Worm (Caenorhabditis elegans) whole organism, L3 larva: ENCODE data around the gene Y54G2A.49.
"Not testable (repeated sequence)": the region's sequence is repeated elsewhere in the genome, so short reads cannot be mapped to it uniquely, and the experiment has no call there.

Source experiments
- aly-2 ChIP-seq: fragments of 150-350 bp; optimal IDR thresholded peaks from 2 replicates; lab custom pipeline; 2014; ENCODE audit warnings: missing biosample characterization, missing genetic modification characterization
- ceh-28 ChIP-seq: fragments of 150-350 bp; optimal IDR thresholded peaks from 2 replicates; lab custom pipeline; 2014; ENCODE audit warnings: missing biosample characterization, missing genetic modification reagents, missing genetic modification characterization
- ceh-82 ChIP-seq: fragments of 150-350 bp; optimal IDR thresholded peaks from 2 replicates; lab custom pipeline; 2014; ENCODE audit warnings: missing biosample characterization, missing genetic modification characterization
- egl-27 ChIP-seq: sonication (generic microtip); optimal IDR thresholded peaks from 4 replicates; lab custom pipeline; 2017; ENCODE audit warnings: missing biosample characterization, missing genetic modification reagents, missing genetic modification characterization
- egl-5 ChIP-seq: fragments of 150-350 bp; optimal IDR thresholded peaks from 2 replicates; lab custom pipeline; 2017; ENCODE audit warnings: missing biosample characterization, missing genetic modification reagents, missing genetic modification characterization, inconsistent platforms
- elt-1 ChIP-seq: fragments of 150-350 bp; optimal IDR thresholded peaks from 2 replicates; lab custom pipeline; 2014; ENCODE audit warnings: missing biosample characterization, missing genetic modification characterization
- elt-2 ChIP-seq: sonication (generic microtip); optimal IDR thresholded peaks from 2 replicates; lab custom pipeline; 2016; ENCODE audit warnings: missing genetic modification reagents, mild to moderate bottlenecking, missing genetic modification characterization, missing compliant biosample characterization
- fkh-10 ChIP-seq: sonication (generic microtip); optimal IDR thresholded peaks from 2 replicates; lab custom pipeline; 2017; ENCODE audit warnings: missing biosample characterization, missing genetic modification reagents, missing genetic modification characterization
- jun-1 ChIP-seq: fragments of 150-350 bp; optimal IDR thresholded peaks from 2 replicates; lab custom pipeline; 2014; ENCODE audit warnings: missing biosample characterization, missing genetic modification reagents, missing genetic modification characterization
- lin-39 ChIP-seq: fragments of 150-350 bp; optimal IDR thresholded peaks from 2 replicates; lab custom pipeline; 2018; ENCODE audit warnings: missing biosample characterization, missing genetic modification reagents, missing genetic modification characterization
- mdl-1 ChIP-seq: fragments of 150-350 bp; optimal IDR thresholded peaks from 2 replicates; lab custom pipeline; 2014; ENCODE audit warnings: missing biosample characterization, missing genetic modification characterization
- nhr-11 ChIP-seq: fragments of 150-350 bp; optimal IDR thresholded peaks from 2 replicates; lab custom pipeline; 2014; ENCODE audit warnings: missing biosample characterization, missing genetic modification characterization
- nhr-12 ChIP-seq: fragments of 150-350 bp; optimal IDR thresholded peaks from 2 replicates; lab custom pipeline; 2014; ENCODE audit warnings: missing biosample characterization, missing genetic modification characterization
- nhr-23 ChIP-seq: fragments of 150-350 bp; optimal IDR thresholded peaks from 2 replicates; lab custom pipeline; 2014; ENCODE audit warnings: missing biosample characterization, missing genetic modification reagents, missing genetic modification characterization
- nhr-237 ChIP-seq: fragments of 150-350 bp; optimal IDR thresholded peaks from 2 replicates; lab custom pipeline; 2014; ENCODE audit warnings: missing biosample characterization, missing genetic modification characterization
- nhr-25 ChIP-seq: sonication (generic microtip); optimal IDR thresholded peaks from 2 replicates; lab custom pipeline; 2017; ENCODE audit warnings: missing biosample characterization, missing genetic modification characterization
- nhr-28 ChIP-seq: fragments of 150-350 bp; optimal IDR thresholded peaks from 2 replicates; lab custom pipeline; 2014; ENCODE audit warnings: missing biosample characterization, missing genetic modification characterization
- nhr-67 ChIP-seq: fragments of 150-350 bp; optimal IDR thresholded peaks from 2 replicates; lab custom pipeline; 2014; ENCODE audit warnings: missing biosample characterization, missing genetic modification characterization
- nhr-76 ChIP-seq: fragments of 150-350 bp; sonication (generic microtip); optimal IDR thresholded peaks from 5 replicates; lab custom pipeline; 2014; ENCODE audit warnings: missing biosample characterization, missing genetic modification characterization
- pha-4 ChIP-seq: fragments of 150-350 bp; optimal IDR thresholded peaks from 2 replicates; lab custom pipeline; 2014; ENCODE audit warnings: missing biosample characterization, missing genetic modification reagents, missing genetic modification characterization
- sea-2 ChIP-seq: fragments of 150-350 bp; sonication (generic microtip); optimal IDR thresholded peaks from 4 replicates; lab custom pipeline; 2014; ENCODE audit warnings: missing biosample characterization, missing genetic modification reagents, missing genetic modification characterization
- snpc-4 ChIP-seq: fragments of 150-350 bp; optimal IDR thresholded peaks from 2 replicates; lab custom pipeline; 2014; ENCODE audit warnings: missing biosample characterization, missing genetic modification characterization
- unc-39 ChIP-seq: sonication (generic microtip); optimal IDR thresholded peaks from 4 replicates; lab custom pipeline; 2017; ENCODE audit warnings: missing biosample characterization, missing genetic modification characterization
- unc-62 ChIP-seq: fragments of 150-350 bp; sonication (generic microtip); optimal IDR thresholded peaks from 4 replicates; lab custom pipeline; 2014; ENCODE audit warnings: missing biosample characterization, missing genetic modification reagents, missing genetic modification characterization
- zag-1 ChIP-seq: fragments of 150-350 bp; optimal IDR thresholded peaks from 2 replicates; lab custom pipeline; 2014; ENCODE audit warnings: missing biosample characterization, missing genetic modification characterization
- ztf-11 ChIP-seq: fragments of 150-350 bp; optimal IDR thresholded peaks from 2 replicates; lab custom pipeline; 2014; ENCODE audit warnings: missing biosample characterization, missing genetic modification characterization
- ztf-4 ChIP-seq: fragments of 150-350 bp; optimal IDR thresholded peaks from 2 replicates; lab custom pipeline; 2014; ENCODE audit warnings: missing biosample characterization, missing genetic modification characterization

The Y54G2A.49 gene

DNA sequence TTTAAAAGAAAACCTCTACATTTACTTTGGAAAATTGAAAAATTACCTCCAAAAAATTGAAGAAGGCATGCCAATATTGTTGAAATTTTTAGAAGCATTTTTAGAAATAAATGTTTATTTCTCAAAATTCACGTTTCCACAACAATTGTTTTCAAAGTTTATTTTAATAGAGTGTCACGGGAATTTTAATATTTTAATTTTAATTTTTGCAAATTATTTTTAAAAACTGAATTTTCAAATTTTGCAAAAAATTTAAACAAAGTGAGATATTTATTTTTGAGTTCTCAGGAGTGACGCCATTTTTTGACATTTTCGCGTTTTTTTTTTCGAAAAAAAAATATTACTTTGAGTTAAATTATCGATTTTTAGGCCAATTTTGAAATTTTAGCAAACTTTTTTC lies at the start of gene Y54G2A.49:
TSS of gene Y54G2A.49 (minus strand) at position 101 of the 400 bp plus-strand sequence.
- TF ChIP-seq ztf-4 (tag; lab: Kevin White, UChicago) (no peak), nhr-28 (tag; lab: Kevin White, UChicago) (no peak), nhr-67 (tag; lab: Kevin White, UChicago) (no peak)

DNA sequence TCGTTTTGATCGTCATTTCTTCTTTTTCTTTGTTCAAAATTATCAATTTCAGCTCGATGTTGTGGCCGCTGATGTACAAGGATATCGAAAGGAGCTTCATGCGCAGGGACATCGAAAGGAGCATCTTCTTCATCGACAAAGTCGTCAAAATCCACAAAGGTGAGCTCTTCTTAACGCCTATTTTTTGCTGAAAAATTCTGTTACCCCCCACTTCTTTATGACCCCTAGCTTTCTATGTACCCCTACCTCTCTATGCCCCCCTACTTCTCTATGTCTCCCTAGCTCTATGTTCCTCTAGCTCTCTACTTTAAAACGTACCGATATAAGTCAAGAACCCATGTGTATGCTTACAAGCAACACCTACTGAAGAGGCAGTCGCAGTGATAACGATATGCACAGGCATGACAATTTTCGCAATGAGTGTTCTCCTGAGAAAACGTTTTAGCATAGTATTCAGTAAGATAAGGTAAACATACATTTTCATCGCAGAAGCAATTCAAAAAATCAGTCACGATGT lies 44.6 kb upstream of the Y54G2A.49 start, which contains the start of gene Y54G2A.36:
TSS of gene Y54G2A.36 (plus strand) at position 51 of the 517 bp plus-strand sequence.
- TF ChIP-seq elt-2 (tag; lab: Kevin White, UChicago) (no peak), elt-1 (tag; lab: Kevin White, UChicago) (no peak), aly-2 (tag; lab: Kevin White, UChicago) (no peak), nhr-12 (tag; lab: Kevin White, UChicago) (no peak), nhr-25 (no peak)

DNA sequence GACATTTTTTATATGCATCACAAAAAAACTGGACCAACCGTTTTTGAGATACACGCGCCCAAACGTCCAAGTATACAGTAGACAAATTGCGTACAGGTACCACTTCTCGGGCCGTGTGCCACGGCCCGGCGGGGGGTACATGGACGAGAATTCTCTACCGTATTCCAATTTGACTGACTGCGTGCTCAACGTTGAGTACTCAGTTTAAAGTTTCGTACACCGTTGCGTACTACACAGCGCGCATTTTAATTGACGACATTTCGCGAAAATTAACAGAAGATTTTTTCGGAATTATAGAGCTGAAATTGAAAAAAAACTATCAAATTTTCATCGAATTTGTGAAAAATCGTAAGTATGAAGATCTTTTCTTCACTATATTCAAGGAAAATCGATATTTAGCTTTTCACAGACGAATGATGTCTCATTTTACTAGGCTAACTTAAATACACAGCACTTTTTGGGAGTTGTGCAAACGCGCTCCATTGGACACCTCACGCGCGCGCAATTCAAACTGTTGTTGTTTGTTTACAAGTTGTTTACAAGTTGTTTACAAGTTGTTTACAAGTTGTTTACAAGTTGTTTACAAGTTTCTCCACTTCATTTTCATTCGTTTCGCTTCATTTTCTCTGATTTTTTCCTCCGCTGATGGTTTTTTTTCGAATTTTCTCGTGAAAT lies 43.1 kb upstream of the Y54G2A.49 start:
- TF ChIP-seq pha-4 = peak; percentile 11
- peak; percentile 8 for TF ChIP-seq elt-2 (tag; lab: Kevin White, UChicago)

DNA sequence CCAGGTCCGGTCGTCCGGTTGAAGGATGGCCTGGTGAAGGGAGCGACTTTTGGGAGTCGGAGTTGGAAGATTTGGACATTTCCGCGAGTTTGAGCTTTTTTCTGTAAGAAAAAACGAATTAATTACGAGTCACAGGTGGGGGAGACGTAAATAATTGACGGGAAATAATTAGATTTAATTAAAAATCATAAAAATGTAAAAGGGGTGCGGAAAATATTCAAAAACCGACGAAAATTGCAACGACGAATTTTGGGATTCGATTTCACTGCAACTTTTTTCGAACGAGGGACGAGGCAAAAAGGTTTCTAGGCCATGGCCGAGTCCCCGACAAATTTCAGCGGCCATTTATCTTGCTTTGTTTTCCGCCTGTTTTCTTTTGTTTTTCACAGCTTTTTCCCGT lies 41.6 kb upstream of the Y54G2A.49 start, which contains the start of gene Y54G2A.19:
TSS of gene Y54G2A.19 (minus strand) at position 101 of the 400 bp plus-strand sequence.
- TF ChIP-seq fkh-10 (GFP tag; lab: Kevin White, UChicago); nhr-11 (tag; lab: Kevin White, UChicago); aly-2 (tag; lab: Kevin White, UChicago): not testable (repeated sequence)

DNA sequence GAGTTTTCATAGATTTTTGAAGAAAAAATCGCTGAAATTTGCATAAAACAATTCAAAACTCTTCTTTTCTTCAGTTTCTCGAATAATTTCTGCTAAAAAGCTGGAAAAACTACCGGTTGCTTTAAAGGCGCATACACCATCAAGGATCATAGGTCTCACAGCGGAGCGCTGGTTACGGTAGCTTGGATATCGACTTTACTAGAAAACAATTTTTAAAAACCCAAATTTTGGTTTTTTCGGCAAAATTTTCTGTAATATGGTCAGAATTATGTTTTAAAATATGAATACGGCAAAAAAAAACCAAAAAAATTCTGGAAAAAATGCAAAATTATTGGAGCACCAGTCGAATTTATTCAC lies 40.4 kb upstream of the Y54G2A.49 start:
- TF ChIP-seq egl-27 (tag; lab: Kevin White, UChicago) (no peak), unc-39 (no peak), unc-62 (no peak), jun-1 (tag; lab: Kevin White, UChicago) (no peak), snpc-4 (tag; lab: Kevin White, UChicago) (no peak), egl-5 (tag; lab: Kevin White, UChicago) (no peak), ztf-11 (tag; lab: Kevin White, UChicago) (no peak), nhr-25 (no peak), sea-2 (GFP tag; lab: Kevin White, UChicago) (no peak), nhr-12 (tag; lab: Kevin White, UChicago) (no peak), ceh-28 (no peak), nhr-28 (tag; lab: Kevin White, UChicago) (no peak), nhr-76 (tag; lab: Kevin White, UChicago) (no peak), mdl-1 (tag; lab: Kevin White, UChicago) (no peak), nhr-11 (tag; lab: Kevin White, UChicago) (no peak), lin-39 (no peak), aly-2 (tag; lab: Kevin White, UChicago) (no peak), ceh-82 (tag; lab: Kevin White, UChicago) (no peak), elt-1 (tag; lab: Kevin White, UChicago) (no peak)

DNA sequence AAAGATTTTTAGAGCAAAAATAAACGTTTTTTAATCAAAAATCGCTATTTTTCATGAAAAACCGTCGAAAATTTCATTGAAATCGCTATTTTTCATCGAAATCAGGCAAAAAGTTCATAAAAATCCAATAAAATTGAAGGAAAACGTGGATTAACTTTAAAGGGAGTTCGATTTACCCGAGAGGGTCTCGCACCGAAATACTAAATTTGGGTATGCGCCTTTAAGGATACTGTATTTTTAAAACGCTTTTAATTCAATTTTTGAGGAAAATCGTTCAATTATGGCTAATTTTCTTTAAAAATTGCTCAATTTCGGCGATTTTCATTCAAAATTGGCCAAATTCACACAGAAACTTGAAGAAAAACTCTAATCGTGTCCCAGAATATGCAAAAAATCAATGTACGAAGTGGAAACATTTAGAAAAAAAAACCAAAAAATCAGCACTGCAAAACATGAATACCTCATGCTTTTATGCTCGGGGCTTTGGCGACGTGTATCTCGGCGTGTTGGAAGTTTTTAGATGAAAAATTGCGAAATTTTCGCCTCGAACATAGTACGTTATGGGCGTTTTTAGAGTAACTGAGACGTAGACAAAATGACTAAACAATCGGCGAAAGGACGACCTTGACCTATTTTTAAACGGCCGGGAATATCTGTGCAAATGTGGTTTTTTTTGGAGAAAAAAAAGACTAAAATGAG lies 39.9 kb upstream of the Y54G2A.49 start:
- TF ChIP-seq nhr-25 (peak; percentile 10), nhr-23 (tag; lab: Kevin White, UChicago) (peak; percentile 53), nhr-237 (tag; lab: Kevin White, UChicago) (no peak)

DNA sequence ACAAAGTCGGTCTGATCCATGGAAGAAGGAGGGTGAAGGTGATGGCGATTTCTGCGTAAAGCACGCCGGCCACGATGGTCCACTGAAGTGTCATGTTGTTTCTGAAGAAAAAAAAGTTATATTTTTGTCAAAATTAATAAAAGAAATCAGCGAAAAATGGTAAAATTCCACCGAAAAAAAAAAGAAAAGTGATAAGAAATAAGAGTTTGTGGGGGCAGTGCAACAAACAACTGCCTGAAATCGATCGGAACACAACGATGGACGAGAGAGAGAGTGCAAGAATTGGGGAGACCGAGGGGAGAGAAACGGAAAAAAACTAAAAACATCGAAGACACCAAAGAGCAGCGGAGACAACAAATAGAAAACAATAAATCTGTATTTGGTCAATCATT lies 39.3 kb upstream of the Y54G2A.49 start, which contains the start of gene Y54G2A.18:
TSS of gene Y54G2A.18 (minus strand) at position 101 of the 392 bp plus-strand sequence.
- TF ChIP-seq ceh-28 (peak; percentile 28), zag-1 (tag; lab: Kevin White, UChicago) (no peak), pha-4 (peak; percentile 35), jun-1 (tag; lab: Kevin White, UChicago) (no peak), elt-2 (tag; lab: Kevin White, UChicago) (peak; percentile 35)
